Worm (Caenorhabditis elegans) whole organism, L4/young adult: ENCODE results near the gene Y47D3A.14.

Experiments
- W03F9.2 ChIP-seq: fragments of 150-350 bp; optimal IDR thresholded peaks from 2 replicates; lab custom pipeline; 2014; ENCODE audit warnings: missing biosample characterization, missing genetic modification characterization
- dao-5 ChIP-seq: sonication (generic microtip); optimal IDR thresholded peaks from 2 replicates; lab custom pipeline; 2016; ENCODE audit warnings: missing genotype, missing genetic modification characterization, moderate library complexity, missing compliant biosample characterization
- him-1 ChIP-seq: sonication (generic microtip); optimal IDR thresholded peaks from 2 replicates; lab custom pipeline; 2016; ENCODE audit warnings: missing genotype, missing genetic modification reagents, missing genetic modification characterization, missing compliant biosample characterization

The Y47D3A.14 gene

DNA sequence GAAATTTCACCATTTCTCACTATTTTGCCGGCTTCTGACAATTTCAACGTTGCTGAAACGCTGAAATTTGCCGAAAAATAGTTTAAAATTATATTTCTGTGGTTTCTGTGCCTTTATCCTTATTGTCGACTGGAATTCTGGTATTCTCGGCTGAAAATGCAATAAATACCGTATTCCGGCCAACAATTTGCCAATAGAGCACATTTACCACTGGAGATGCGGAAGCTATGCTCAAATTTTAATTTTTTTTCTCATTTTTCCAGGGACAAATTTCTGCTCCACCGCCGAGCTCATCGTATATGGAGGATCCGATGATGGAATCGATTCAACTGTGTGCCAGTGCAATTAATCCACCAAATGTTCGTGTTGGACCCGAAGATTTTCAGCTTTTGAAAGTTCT is 9.9 kb upstream of the Y47D3A.14 start:
- TF ChIP-seq dao-5 (tag; lab: Kevin White, UChicago) = no peak
- TF ChIP-seq W03F9.2 (tag; lab: Kevin White, UChicago) = no peak
- no peak for TF ChIP-seq him-1 (tag; lab: Kevin White, UChicago)

DNA sequence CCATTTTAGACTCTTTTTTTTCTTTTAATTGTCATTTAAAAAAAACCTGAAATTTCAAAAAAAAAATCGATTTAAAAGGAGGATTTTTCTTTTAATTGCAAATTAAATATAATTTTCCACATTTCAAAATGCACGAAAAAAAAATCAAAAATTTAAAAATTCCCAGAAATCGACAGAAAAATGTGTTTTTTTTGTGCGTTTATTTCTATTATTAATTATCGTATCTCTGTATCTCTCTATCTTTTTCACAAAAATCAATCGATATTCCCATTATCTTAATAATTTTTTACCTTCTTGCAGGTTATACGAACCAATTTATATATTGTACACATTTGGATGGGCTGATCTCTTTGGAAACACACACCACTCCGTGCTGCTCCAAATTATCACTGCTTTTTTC is 8.2 kb upstream of the Y47D3A.14 start, which contains the start of gene rsks-1:
rsks-1 (plus strand) TSS at position 301 of the 400 bp plus-strand sequence.
- no peak for TF ChIP-seq dao-5 (tag; lab: Kevin White, UChicago)
- no peak for TF ChIP-seq him-1 (tag; lab: Kevin White, UChicago)

DNA sequence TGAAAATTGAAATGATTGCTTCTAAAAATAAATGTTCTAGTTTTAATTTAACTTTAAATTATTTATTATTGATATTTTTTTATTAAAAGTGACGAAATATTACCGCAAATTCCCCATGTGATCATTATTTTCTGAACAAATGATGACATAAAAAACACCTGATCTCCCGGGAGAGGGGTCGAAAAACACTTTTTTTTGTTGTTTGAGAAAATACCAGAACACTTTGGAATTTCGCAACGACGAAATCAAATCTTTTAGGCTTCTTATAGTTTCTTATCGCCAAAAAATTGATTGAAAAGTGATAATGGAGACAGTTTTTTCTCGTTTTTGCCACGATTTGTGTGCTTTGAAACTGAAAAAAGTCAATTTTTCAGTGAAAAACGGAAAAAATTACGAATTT is 7.7 kb upstream of the Y47D3A.14 start:
- no peak for TF ChIP-seq him-1 (tag; lab: Kevin White, UChicago)
- TF ChIP-seq W03F9.2 (tag; lab: Kevin White, UChicago) = no peak
- TF ChIP-seq dao-5 (tag; lab: Kevin White, UChicago) = no peak

DNA sequence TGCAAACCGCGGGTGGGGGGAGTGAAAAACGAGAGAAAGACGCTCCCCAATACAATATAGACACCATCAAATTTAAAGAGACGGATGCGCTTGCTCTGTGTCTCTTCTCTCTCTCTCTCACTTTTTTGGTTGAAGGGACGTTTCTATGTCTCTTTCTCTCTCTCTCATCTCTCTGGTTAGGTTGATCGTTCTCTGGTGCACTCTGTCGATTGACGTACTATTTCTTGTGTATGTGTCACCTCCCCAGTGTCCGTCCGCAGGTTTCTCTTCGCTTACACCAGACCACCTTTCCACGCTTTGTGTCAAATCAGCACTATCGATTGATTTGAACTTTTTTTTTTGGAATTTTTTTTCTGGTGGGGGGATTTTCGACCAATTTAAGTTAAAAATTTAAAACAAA is 6.8 kb upstream of the Y47D3A.14 start:
- TF ChIP-seq W03F9.2 (tag; lab: Kevin White, UChicago) = peak; percentile 4
- TF ChIP-seq dao-5 (tag; lab: Kevin White, UChicago) = no peak

DNA sequence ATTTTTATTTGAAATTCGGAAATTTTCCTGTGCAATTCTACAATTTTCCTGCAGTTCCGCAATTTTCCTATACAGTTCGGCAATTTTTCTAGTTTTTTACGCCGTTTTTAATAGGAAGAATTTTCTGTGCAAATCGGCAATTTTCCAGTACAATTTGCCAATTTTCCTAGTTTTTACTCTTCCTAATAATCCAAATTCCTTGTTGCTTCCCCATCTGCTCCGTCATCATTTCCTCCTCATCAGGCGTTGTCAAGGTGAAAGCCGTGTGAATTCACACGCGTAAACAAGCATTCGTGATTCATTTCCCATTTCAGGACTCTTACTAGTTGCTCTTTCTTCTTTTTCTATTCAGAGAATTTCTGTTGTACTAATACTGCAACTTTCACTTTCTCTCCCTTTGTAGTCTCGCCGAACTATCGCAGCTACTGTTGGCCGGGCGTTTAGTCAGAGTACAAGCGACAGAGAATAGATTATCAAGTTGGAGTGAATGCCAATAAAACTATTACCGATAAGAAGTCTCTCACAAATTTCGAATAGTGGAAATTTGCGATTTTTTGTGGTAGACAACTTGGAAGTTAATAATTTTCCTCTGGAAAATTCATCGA is 5.0 kb upstream of the Y47D3A.14 start:
- TF ChIP-seq dao-5 (tag; lab: Kevin White, UChicago) (no peak), W03F9.2 (tag; lab: Kevin White, UChicago) (no peak), him-1 (tag; lab: Kevin White, UChicago) (no peak)

DNA sequence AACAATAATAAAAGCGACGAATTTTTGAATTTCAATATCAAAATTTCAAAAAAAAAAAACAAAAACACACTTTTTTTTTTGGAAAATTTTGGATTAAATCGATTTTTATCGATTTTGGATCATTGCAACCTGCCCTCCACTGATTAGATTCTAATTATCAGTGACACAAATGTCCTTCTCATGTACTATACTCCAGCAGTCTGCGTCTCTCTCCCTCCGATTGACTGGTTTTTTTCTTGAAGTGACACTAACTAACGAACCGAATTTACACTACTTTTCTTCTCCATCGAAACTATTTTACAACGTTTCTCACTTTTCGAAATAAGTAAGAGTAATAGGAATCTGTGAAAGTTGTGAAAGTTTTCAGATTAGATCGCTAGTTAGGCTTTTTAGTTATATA is 4.1 kb upstream of the Y47D3A.14 start:
- TF ChIP-seq dao-5 (tag; lab: Kevin White, UChicago) = no peak
- no peak for TF ChIP-seq him-1 (tag; lab: Kevin White, UChicago)
- no peak for TF ChIP-seq W03F9.2 (tag; lab: Kevin White, UChicago)

DNA sequence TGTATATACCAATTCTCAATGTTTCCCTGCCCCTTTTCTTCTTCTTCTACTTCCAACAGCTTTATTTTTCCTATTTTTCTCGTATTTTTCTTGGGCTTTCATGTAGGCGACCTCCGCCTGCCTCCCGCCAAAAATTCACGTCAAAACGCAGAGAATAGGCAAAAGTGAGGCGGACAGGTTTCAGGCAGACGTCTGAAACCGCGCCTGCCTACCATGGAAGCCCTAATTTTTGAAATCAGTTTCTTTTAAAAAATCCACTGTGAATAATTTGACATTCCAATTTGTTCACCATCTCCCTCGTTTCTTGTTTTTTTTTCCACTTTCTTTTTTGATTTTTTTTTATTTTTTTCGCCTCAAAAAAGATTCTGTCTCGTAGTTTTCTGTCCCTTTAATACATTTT is 2.1 kb upstream of the Y47D3A.14 start:
- TF ChIP-seq W03F9.2 (tag; lab: Kevin White, UChicago) = no peak
- TF ChIP-seq him-1 (tag; lab: Kevin White, UChicago) = no peak
- TF ChIP-seq dao-5 (tag; lab: Kevin White, UChicago) = no peak

DNA sequence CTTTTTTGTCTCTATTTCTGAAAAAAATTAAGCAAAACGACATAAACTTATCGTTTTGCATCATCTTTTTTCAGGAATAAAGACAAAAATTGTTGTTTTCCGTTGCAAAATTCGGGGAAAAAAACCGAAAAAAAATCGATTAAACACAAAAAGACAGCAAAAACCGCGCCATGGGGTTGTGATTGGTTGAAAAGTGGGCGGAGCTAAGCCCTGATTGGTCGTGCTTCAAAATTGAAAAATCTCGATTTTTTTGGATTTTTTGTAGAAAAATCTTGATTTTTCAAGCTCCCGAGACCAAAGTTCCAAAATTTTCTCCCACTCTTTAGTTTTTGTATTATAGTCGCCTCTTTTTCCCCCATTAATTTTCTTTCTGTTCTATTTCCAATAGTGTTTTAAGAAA is 1.6 kb upstream of the Y47D3A.14 start:
- TF ChIP-seq W03F9.2 (tag; lab: Kevin White, UChicago) = no peak
- no peak for TF ChIP-seq dao-5 (tag; lab: Kevin White, UChicago)
- TF ChIP-seq him-1 (tag; lab: Kevin White, UChicago) = no peak

DNA sequence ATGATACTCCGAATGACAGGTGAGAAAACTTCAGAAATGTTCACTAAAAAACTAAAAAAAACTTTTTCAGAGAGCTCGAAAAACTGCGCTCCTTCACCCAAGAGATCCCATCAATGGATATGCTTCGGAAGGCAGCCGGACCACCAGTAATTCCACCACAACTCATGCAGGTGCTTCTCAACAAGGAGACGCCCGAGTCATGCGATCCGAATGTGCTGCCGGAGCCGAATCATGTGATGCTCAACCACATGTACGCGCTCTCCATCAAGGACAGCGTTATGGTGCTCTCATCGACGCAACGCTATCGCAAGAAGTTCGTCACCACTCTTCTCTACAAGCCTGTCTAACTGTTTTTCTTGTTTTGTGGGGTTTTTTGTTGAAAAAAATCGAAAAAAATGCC is 1.1 kb upstream of the Y47D3A.14 start:
- no peak for TF ChIP-seq dao-5 (tag; lab: Kevin White, UChicago)
- no peak for TF ChIP-seq W03F9.2 (tag; lab: Kevin White, UChicago)
- TF ChIP-seq him-1 (tag; lab: Kevin White, UChicago) = no peak

DNA sequence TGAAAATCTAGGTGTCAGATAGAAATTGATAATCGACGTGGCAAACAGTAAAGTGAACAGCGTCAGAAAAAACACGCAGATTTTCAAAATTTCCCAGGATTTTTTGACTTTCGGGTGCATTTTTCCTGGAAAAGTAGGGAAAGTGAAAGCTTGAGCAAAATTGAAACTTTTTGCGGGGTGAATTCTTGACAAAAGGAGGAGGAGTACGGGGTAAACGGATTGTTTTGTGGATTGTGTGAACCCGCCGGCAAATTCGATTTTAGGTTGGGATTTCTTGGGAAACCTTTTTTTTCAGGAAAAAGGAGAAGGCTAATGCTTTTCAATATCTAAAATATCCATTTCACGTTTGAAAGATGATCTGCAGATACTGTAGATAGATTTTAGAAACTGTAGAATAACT is 1.9 kb downstream of the Y47D3A.14 start, which contains the start of gene Y47D3A.34:
Y47D3A.34 (minus strand) TSS at position 120 of the 400 bp plus-strand sequence.
- TF ChIP-seq W03F9.2 (tag; lab: Kevin White, UChicago) (no peak), him-1 (tag; lab: Kevin White, UChicago) (no peak), dao-5 (tag; lab: Kevin White, UChicago) (no peak)

DNA sequence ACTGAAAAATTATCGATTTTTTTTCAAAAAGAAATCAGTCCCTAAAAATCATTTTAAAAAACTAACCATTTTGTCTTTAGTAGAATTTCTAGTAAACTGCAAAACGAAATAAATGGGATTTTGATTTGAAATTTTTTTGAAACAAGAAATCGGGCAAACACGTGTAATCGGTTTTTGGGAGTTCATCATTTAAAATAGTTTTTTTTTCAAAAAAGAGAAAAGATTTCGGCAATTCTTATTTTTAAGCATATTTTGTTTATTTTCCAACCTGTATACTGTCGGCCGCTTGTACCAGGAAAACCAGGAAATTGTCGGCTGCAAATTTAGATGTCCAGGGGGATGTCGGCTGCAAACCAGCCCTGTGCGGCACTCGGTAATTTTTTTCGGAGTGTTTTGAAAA is 4.7 kb downstream of the Y47D3A.14 start, which contains the start of gene elo-8:
elo-8 (minus strand) TSS at position 101 of the 400 bp plus-strand sequence.
- no peak for TF ChIP-seq W03F9.2 (tag; lab: Kevin White, UChicago)
- TF ChIP-seq him-1 (tag; lab: Kevin White, UChicago) = no peak
- no peak for TF ChIP-seq dao-5 (tag; lab: Kevin White, UChicago)

DNA sequence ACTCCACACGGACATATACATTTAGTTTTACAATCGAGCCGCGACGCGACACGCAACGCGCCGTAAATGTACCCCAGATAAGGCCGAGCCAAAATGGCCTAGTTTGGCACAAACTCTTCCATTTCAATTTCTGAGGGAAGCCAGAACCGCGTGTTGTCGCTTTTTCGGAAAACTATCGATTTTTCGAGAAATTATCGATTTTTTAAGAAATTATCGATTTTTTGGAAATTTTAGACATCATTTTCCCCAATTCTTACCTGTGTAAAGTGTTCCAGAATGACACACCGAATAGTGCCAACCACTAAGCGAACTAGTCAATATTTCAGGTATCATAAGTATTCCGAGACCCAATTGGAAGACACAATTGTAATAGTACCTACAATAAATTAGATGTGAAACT is 5.3 kb downstream of the Y47D3A.14 start:
- TF ChIP-seq dao-5 (tag; lab: Kevin White, UChicago) (no peak), W03F9.2 (tag; lab: Kevin White, UChicago) (no peak), him-1 (tag; lab: Kevin White, UChicago) (no peak)

DNA sequence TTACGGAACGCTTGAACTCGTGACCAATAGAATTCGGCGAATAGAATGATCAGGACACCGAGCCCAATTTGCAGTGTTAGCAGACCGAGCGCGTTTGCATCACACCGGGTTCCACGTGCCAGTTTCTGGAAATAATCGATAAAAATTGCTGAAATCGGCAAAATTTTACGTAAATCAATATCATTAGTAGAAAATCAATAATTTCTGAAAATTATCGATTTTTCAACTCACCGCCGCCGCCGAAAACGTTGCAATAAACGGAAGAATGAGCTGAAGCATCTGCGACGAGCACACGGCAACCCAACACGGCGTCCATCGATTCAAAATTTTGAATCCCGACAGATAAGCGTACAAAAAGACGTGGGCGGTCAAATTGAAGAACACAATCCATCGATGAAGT is 6.1 kb downstream of the Y47D3A.14 start:
- no peak for TF ChIP-seq W03F9.2 (tag; lab: Kevin White, UChicago)
- no peak for TF ChIP-seq dao-5 (tag; lab: Kevin White, UChicago)
- TF ChIP-seq him-1 (tag; lab: Kevin White, UChicago) = no peak

DNA sequence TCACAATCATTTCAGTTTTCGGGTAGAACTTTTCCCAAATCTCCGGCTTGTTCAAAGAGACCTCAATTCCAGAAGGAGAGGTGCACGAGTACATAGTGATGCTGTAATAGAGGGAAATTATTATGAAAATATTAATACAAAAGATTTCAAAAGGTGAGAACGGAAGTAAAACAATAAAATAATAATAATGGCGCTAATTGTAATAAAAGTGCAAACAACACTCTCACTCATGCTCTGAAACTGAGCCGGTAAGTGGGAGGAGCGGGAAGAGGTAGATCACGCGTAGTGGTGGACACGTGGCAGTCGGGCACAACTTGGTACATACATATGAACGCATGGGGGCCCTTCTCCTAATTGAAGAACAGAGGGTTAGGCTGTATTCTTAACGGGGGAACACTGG is 9.6 kb downstream of the Y47D3A.14 start, which contains the start of gene tbx-37:
tbx-37 (minus strand) TSS at position 101 of the 400 bp plus-strand sequence.
- TF ChIP-seq W03F9.2 (tag; lab: Kevin White, UChicago) (no peak), dao-5 (tag; lab: Kevin White, UChicago) (no peak), him-1 (tag; lab: Kevin White, UChicago) (no peak)
